Fruit fly (Drosophila melanogaster): Measurements from ENCODE around the gene Tbh.

DNA sequence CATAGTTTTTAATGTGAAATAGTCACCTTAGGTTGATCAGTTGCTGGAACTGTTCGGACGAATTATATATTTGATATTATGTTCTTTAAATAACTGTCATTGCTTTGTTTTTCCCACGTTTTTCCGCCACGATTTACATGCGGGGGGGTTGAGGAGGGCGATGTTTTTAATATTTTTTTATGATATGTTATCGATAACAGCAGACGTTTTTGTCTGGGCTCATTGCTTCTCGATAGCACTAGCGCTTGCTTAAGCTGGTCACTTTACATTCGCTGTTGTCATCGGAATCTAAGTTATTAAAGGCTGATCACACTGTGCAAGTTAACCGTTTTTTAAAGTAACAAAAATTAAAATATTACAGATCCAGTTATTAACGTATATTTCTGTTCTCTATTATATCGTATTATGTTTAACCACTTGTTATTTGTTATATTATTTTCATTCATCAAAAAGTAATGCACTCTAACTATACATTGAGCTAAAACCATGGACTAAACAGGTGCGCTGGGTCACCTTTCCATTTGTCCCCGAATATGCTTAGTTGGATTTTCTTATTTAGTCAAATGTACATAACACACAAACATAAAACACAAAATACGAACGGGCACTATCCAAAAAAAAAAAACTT is 79.9 kb downstream of the Tbh start, which contains the start of the genes Upf2 and CG1571:
- no peak for TF ChIP-seq CTCF (optimal IDR thresholded peaks at IDR 0.05)
- no peak for TF ChIP-seq CG8478 (optimal IDR thresholded peaks at IDR 0.05)

Data from S2 (cell line).